Worm (Caenorhabditis elegans) whole organism, young adult: ENCODE measurements around the gene T09A12.1.

ENCODE experiments used
- B0035.1 ChIP-seq: sonication (generic microtip); optimal IDR thresholded peaks from 2 replicates; lab custom pipeline; 2016; ENCODE audit warnings: missing genetic modification characterization, mild to moderate bottlenecking, missing compliant biosample characterization, missing genotype, missing genetic modification reagents
- B0261.1 ChIP-seq: sonication (generic microtip); optimal IDR thresholded peaks from 2 replicates; lab custom pipeline; 2016; ENCODE audit warnings: mild to moderate bottlenecking, missing genetic modification characterization, moderate library complexity, missing compliant biosample characterization
- C17E4.6 ChIP-seq: fragments of 200-800 bp; sonication (Bioruptor generic); IDR thresholded peaks from 2 replicates; pipeline ENCODE4 v1.3.6; 2022; ENCODE audit warnings: missing genetic modification reagents, missing genetic modification characterization, missing compliant biosample characterization
- D2030.7 ChIP-seq: fragments of 200-800 bp; sonication (Bioruptor generic); IDR thresholded peaks from 2 replicates; pipeline ENCODE4 v1.3.6; 2022; ENCODE audit warnings: missing genetic modification reagents, missing genetic modification characterization, missing compliant biosample characterization
- F10E7.11 ChIP-seq: sonication (generic microtip); optimal IDR thresholded peaks from 2 replicates; lab custom pipeline; 2017; ENCODE audit warnings: mild to moderate bottlenecking, missing genetic modification characterization, moderate library complexity, missing compliant biosample characterization
- F49E8.2 ChIP-seq: sonication (generic microtip); optimal IDR thresholded peaks from 3 replicates; lab custom pipeline; 2017; ENCODE audit warnings: missing genetic modification characterization, mild to moderate bottlenecking, missing compliant biosample characterization, antibody characterized with exemption, moderate library complexity; ENCODE audit not compliant: insufficient read depth
- K11D2.4 ChIP-seq: fragments of 200-800 bp; sonication (Bioruptor generic); IDR thresholded peaks from 2 replicates; pipeline ENCODE4 v1.3.6; 2022; ENCODE audit warnings: missing genetic modification reagents, missing genetic modification characterization, missing compliant biosample characterization
- T26A5.8 ChIP-seq: sonication (generic microtip); optimal IDR thresholded peaks from 2 replicates; lab custom pipeline; 2016; ENCODE audit warnings: missing genetic modification characterization, missing compliant biosample characterization
- Y56A3A.18 ChIP-seq: fragments of 200-800 bp; sonication (Bioruptor generic); IDR thresholded peaks from 2 replicates; pipeline ENCODE4 v1.3.6; 2022; ENCODE audit warnings: missing genetic modification reagents, missing genetic modification characterization, missing compliant biosample characterization
- ZK185.1 ChIP-seq: sonication (generic microtip); optimal IDR thresholded peaks from 2 replicates; lab custom pipeline; 2016; ENCODE audit warnings: mild to moderate bottlenecking, missing genetic modification characterization, missing compliant biosample characterization; ENCODE audit not compliant: poor library complexity, severe bottlenecking
- akir-1 ChIP-seq: fragments of 200-800 bp; sonication (Bioruptor generic); optimal IDR thresholded peaks from 2 replicates; lab custom pipeline; 2018; ENCODE audit warnings: mild to moderate bottlenecking, missing genetic modification characterization, moderate library complexity, missing compliant biosample characterization
- ama-1 ChIP-seq, 3 experiments: fragments of 150-350 bp in 1 of 3; sonication (generic microtip) in 2 of 3; optimal IDR thresholded peaks; 2 replicates each; lab custom pipeline; 2014 to 2018; ENCODE audit warnings: missing biosample characterization in 2 of 3, missing genetic modification characterization in 2 of 3, missing genetic modification reagents in 2 of 3
- aptf-3 ChIP-seq: fragments of 200-800 bp; sonication (Bioruptor generic); IDR thresholded peaks from 2 replicates; pipeline ENCODE4 v1.3.6; 2022; ENCODE audit warnings: missing genetic modification characterization, missing compliant biosample characterization
- attf-3 ChIP-seq: fragments of 200-800 bp; sonication (Bioruptor generic); conservative IDR thresholded peaks from 2 replicates; pipeline ENCODE4 v1.3.6; 2022; ENCODE audit warnings: missing genetic modification reagents, missing genetic modification characterization, missing compliant biosample characterization
- chd-7 ChIP-seq: sonication (generic microtip); optimal IDR thresholded peaks from 2 replicates; lab custom pipeline; 2016; ENCODE audit warnings: mild to moderate bottlenecking, missing genetic modification characterization, moderate library complexity, missing compliant biosample characterization
- die-1 ChIP-seq: sonication (generic microtip); optimal IDR thresholded peaks from 2 replicates; lab custom pipeline; 2016; ENCODE audit warnings: missing genotype, mild to moderate bottlenecking, missing genetic modification characterization, missing compliant biosample characterization
- efl-1 ChIP-seq: fragments of 150-350 bp; optimal IDR thresholded peaks from 2 replicates; lab custom pipeline; 2014; ENCODE audit warnings: missing biosample characterization, missing genetic modification reagents, missing genetic modification characterization
- egl-18 ChIP-seq: fragments of 200-800 bp; sonication (Bioruptor generic); IDR thresholded peaks from 2 replicates; pipeline ENCODE4 v1.3.6; 2022; ENCODE audit warnings: missing genetic modification reagents, missing genetic modification characterization, missing compliant biosample characterization
- him-1 ChIP-seq: sonication (generic microtip); optimal IDR thresholded peaks from 2 replicates; lab custom pipeline; 2016; ENCODE audit warnings: missing genotype, missing genetic modification reagents, missing genetic modification characterization, missing compliant biosample characterization
- hmg-1.2 ChIP-seq: fragments of 200-800 bp; sonication (Bioruptor generic); IDR thresholded peaks from 2 replicates; pipeline ENCODE4 v1.3.6; 2022; ENCODE audit warnings: missing genetic modification reagents, missing genetic modification characterization, missing compliant biosample characterization
- hmg-20 ChIP-seq: fragments of 200-800 bp; sonication (Bioruptor generic); IDR thresholded peaks from 2 replicates; pipeline ENCODE4 v1.3.6; 2022; ENCODE audit warnings: missing genetic modification reagents, missing genetic modification characterization, missing compliant biosample characterization
- let-526 ChIP-seq: fragments of 200-800 bp; sonication (Bioruptor generic); IDR thresholded peaks from 2 replicates; pipeline ENCODE4 v1.3.6; 2022; ENCODE audit warnings: missing genetic modification reagents, missing genetic modification characterization, missing compliant biosample characterization
- lin-26 ChIP-seq: fragments of 200-800 bp; sonication (Bioruptor generic); IDR thresholded peaks from 2 replicates; pipeline ENCODE4 v1.3.6; 2022; ENCODE audit warnings: missing genetic modification reagents, missing genetic modification characterization, missing compliant biosample characterization
- lin-35 ChIP-seq, 3 experiments: fragments of 150-350 bp in 2 of 3; sonication (generic microtip) in 1 of 3; optimal IDR thresholded peaks; 2 replicates each; lab custom pipeline; 2014 to 2018; ENCODE audit warnings: missing biosample characterization in 3 of 3, missing genetic modification characterization in 3 of 3, missing genetic modification reagents in 3 of 3
- lin-54 ChIP-seq: fragments of 200-800 bp; sonication (Bioruptor generic); optimal IDR thresholded peaks from 2 replicates; lab custom pipeline; 2018; ENCODE audit warnings: mild to moderate bottlenecking, missing genetic modification characterization, missing compliant biosample characterization
- lsl-1 ChIP-seq: fragments of 200-800 bp; sonication (Bioruptor generic); optimal IDR thresholded peaks from 2 replicates; lab custom pipeline; 2018; ENCODE audit warnings: mild to moderate bottlenecking, missing genetic modification characterization, moderate library complexity, missing compliant biosample characterization
- lsy-27 ChIP-seq: sonication (generic microtip); optimal IDR thresholded peaks from 2 replicates; lab custom pipeline; 2017; ENCODE audit warnings: missing genetic modification characterization, mild to moderate bottlenecking, missing compliant biosample characterization, antibody characterized with exemption, missing genotype, borderline replicate concordance; ENCODE audit not compliant: insufficient read depth
- madf-10 ChIP-seq: sonication (generic microtip); optimal IDR thresholded peaks from 2 replicates; lab custom pipeline; 2016; ENCODE audit warnings: mild to moderate bottlenecking, missing genetic modification characterization, missing compliant biosample characterization
- madf-6 ChIP-seq: fragments of 200-800 bp; sonication (Bioruptor generic); IDR thresholded peaks from 2 replicates; pipeline ENCODE4 v1.3.6; 2022; ENCODE audit warnings: missing genetic modification reagents, missing genetic modification characterization, missing compliant biosample characterization
- mcd-1 ChIP-seq: fragments of 200-800 bp; sonication (Bioruptor generic); IDR thresholded peaks from 2 replicates; pipeline ENCODE4 v1.3.6; 2022; ENCODE audit warnings: missing genetic modification reagents, missing genetic modification characterization, missing compliant biosample characterization
- mes-4 ChIP-seq: sonication (generic microtip); optimal IDR thresholded peaks from 2 replicates; lab custom pipeline; 2016; ENCODE audit warnings: missing genotype, missing genetic modification characterization, missing compliant biosample characterization
- nhr-90 ChIP-seq: sonication (generic microtip); optimal IDR thresholded peaks from 2 replicates; lab custom pipeline; 2016; ENCODE audit warnings: missing genotype, mild to moderate bottlenecking, missing genetic modification characterization, missing compliant biosample characterization
- pbrm-1 ChIP-seq: fragments of 200-800 bp; sonication (Bioruptor generic); IDR thresholded peaks from 2 replicates; pipeline ENCODE4 v1.3.6; 2022; ENCODE audit warnings: missing genetic modification reagents, missing genetic modification characterization, missing compliant biosample characterization
- rpc-1 ChIP-seq, 2 experiments: fragments of 150-350 bp in 1 of 2; sonication (generic microtip) in 1 of 2; optimal IDR thresholded peaks; 2 replicates each; lab custom pipeline; 2014 to 2018; ENCODE audit warnings: missing biosample characterization in 1 of 2, missing genetic modification characterization in 1 of 2, missing genetic modification reagents in 1 of 2, missing genotype in 1 of 2
- sea-2 ChIP-seq: fragments of 200-800 bp; sonication (Bioruptor generic); IDR thresholded peaks from 2 replicates; pipeline ENCODE4 v1.3.6; 2022; ENCODE audit warnings: missing genetic modification characterization, missing compliant biosample characterization
- snpc-1.1 ChIP-seq: sonication (generic microtip); optimal IDR thresholded peaks from 2 replicates; lab custom pipeline; 2017; ENCODE audit warnings: missing genetic modification characterization, mild to moderate bottlenecking, missing compliant biosample characterization, antibody characterized with exemption, moderate library complexity, missing genotype, missing genetic modification reagents; ENCODE audit not compliant: insufficient read depth
- snpc-3.4 ChIP-seq: sonication (generic microtip); optimal IDR thresholded peaks from 2 replicates; lab custom pipeline; 2017; ENCODE audit warnings: missing genetic modification characterization, mild to moderate bottlenecking, missing compliant biosample characterization, antibody characterized with exemption, moderate library complexity, missing genotype, missing genetic modification reagents
- snpc-4 ChIP-seq, 5 experiments: fragments of 150-350 bp in 1 of 5; sonication (generic microtip) in 4 of 5; optimal IDR thresholded peaks; 2 replicates each; lab custom pipeline; 2014 to 2018; ENCODE audit warnings: missing genetic modification characterization in 5 of 5, missing biosample characterization in 3 of 5, antibody characterized with exemption in 2 of 5, mild to moderate bottlenecking in 2 of 5, missing compliant biosample characterization in 2 of 5, missing genotype in 2 of 5, moderate library complexity in 2 of 5, missing genetic modification reagents in 1 of 5
- tbp1 ChIP-seq: fragments of 200-800 bp; sonication (Bioruptor generic); optimal IDR thresholded peaks from 2 replicates; lab custom pipeline; 2018; ENCODE audit warnings: mild to moderate bottlenecking, missing genetic modification characterization, missing compliant biosample characterization
- unc-130 ChIP-seq: sonication (generic microtip); optimal IDR thresholded peaks from 2 replicates; lab custom pipeline; 2016; ENCODE audit warnings: missing genetic modification reagents, missing genetic modification characterization, missing compliant biosample characterization
- unc-62 ChIP-seq: fragments of 150-350 bp; optimal IDR thresholded peaks from 2 replicates; lab custom pipeline; 2014; ENCODE audit warnings: missing biosample characterization, missing genetic modification reagents, missing genetic modification characterization
- ztf-18 ChIP-seq: sonication (generic microtip); optimal IDR thresholded peaks from 2 replicates; lab custom pipeline; 2016; ENCODE audit warnings: missing genotype, mild to moderate bottlenecking, missing genetic modification characterization, missing compliant biosample characterization
- ztf-25 ChIP-seq: fragments of 200-800 bp; sonication (Bioruptor generic); IDR thresholded peaks from 2 replicates; pipeline ENCODE4 v1.3.6; 2022; ENCODE audit warnings: missing genetic modification reagents, missing genetic modification characterization, missing compliant biosample characterization
- ztf-28 ChIP-seq: fragments of 200-800 bp; sonication (Bioruptor generic); IDR thresholded peaks from 2 replicates; pipeline ENCODE4 v1.3.6; 2022; ENCODE audit warnings: missing genetic modification reagents, missing genetic modification characterization, missing compliant biosample characterization
- ztf-3 ChIP-seq: fragments of 200-800 bp; sonication (Bioruptor generic); optimal IDR thresholded peaks from 2 replicates; lab custom pipeline; 2018; ENCODE audit warnings: mild to moderate bottlenecking, missing genetic modification characterization, missing compliant biosample characterization

Gene T09A12.1

DNA sequence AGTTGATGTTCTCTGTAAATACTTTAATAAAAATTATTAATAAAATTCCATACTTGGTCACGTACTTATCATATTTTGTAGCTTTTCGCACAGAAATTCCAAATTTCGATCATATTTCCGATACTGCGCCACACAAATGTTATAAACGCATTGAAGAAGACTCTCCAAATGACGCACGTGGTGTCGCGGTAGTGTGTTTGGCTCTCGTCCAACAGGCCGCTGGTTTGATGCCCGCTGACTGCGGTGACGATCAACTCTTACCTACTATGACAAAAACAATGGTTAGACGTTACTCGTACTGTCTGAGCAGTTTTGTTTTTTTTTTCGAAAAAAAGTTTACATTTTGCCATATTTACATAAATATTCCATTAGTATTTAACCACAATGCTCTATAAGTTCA is 8.6 kb downstream of the T09A12.1 start (continued):
- peak; percentile 72 for TF ChIP-seq snpc-1.1 (tag; lab: Kevin White, UChicago)
- TF ChIP-seq ama-1 (optimal IDR thresholded peaks at IDR 0.05; lab: Kevin White, UChicago): no peak
- TF ChIP-seq ama-1 (GFP tag; optimal IDR thresholded peaks at IDR 0.05; lab: Kevin White, UChicago): peak; percentile 69 to 96
- TF ChIP-seq akir-1 (GFP tag; lab: Kevin White, UChicago): peak; percentile 19
- no peak for TF ChIP-seq unc-62 (GFP tag; lab: Kevin White, UChicago)
- peak; percentile 97 for TF ChIP-seq lin-26 (GFP tag; lab: Robert Waterston, UW)
- peak; percentile 70 for TF ChIP-seq lin-54 (GFP tag; lab: Kevin White, UChicago)
- TF ChIP-seq B0035.1 (tag; lab: Kevin White, UChicago): peak; percentile 55
- peak; percentile 77 for TF ChIP-seq unc-130 (GFP tag; lab: Kevin White, UChicago)
- peak; percentile 56; the same call in 1 of the 2 replicates for TF ChIP-seq K11D2.4
- TF ChIP-seq madf-10 (tag; lab: Kevin White, UChicago): peak; percentile 85
- TF ChIP-seq chd-7 (tag; lab: Kevin White, UChicago): no peak
- TF ChIP-seq nhr-90 (tag; lab: Kevin White, UChicago): peak; percentile 96
- TF ChIP-seq aptf-3 (GFP tag; lab: Robert Waterston, UW): no peak; the same call in 1 of the 2 replicates
- TF ChIP-seq snpc-4 (GFP tag; optimal IDR thresholded peaks at IDR 0.05; lab: Kevin White, UChicago): peak; percentile 82
- TF ChIP-seq snpc-4 (tag; optimal IDR thresholded peaks at IDR 0.05; lab: Kevin White, UChicago): peak; percentile 37 to 82 (median 66)
- TF ChIP-seq sea-2 (GFP tag; lab: Robert Waterston, UW): no peak
- TF ChIP-seq F49E8.2: peak; percentile 88
- peak; percentile 78 for TF ChIP-seq ZK185.1
- peak; percentile 98 for TF ChIP-seq him-1
- TF ChIP-seq madf-6 (GFP tag; lab: Robert Waterston, UW): no peak; the same call in 1 of the 2 replicates
- TF ChIP-seq lsy-27 (tag; lab: Kevin White, UChicago): peak; percentile 35
- TF ChIP-seq C17E4.6: 0 out of 2 replicates have a peak, but pooled peaks have one; percentile 50
- peak; percentile 95 for TF ChIP-seq die-1 (tag; lab: Kevin White, UChicago)
- TF ChIP-seq hmg-20 (GFP tag; lab: Robert Waterston, UW): no peak; the same call in 1 of the 2 replicates
- TF ChIP-seq Y56A3A.18 (GFP tag; lab: Robert Waterston, UW): peak; percentile 67; the same call in 1 of the 2 replicates
- peak; percentile 60 for TF ChIP-seq lsl-1 (GFP tag; lab: Kevin White, UChicago)
- peak; percentile 94 for TF ChIP-seq rpc-1 (optimal IDR thresholded peaks at IDR 0.05; lab: Kevin White, UChicago)
- peak; percentile 99 for TF ChIP-seq rpc-1 (tag; optimal IDR thresholded peaks at IDR 0.05; lab: Kevin White, UChicago)
- TF ChIP-seq attf-3 (GFP tag; lab: Robert Waterston, UW): peak; percentile 47; the same call in 1 of the 2 replicates
- TF ChIP-seq ztf-18 (tag; lab: Kevin White, UChicago): peak; percentile 80
- peak; percentile 66; the same call in 1 of the 2 replicates for TF ChIP-seq let-526
- peak; percentile 85 for TF ChIP-seq mes-4 (tag; lab: Kevin White, UChicago)
- no peak for TF ChIP-seq ztf-3 (GFP tag; lab: Kevin White, UChicago)
- TF ChIP-seq egl-18 (GFP tag; lab: Robert Waterston, UW): no peak
- peak; percentile 81 for TF ChIP-seq F10E7.11 (tag; lab: Kevin White, UChicago)
- peak in 1 of 3 experiments; percentile 75 for TF ChIP-seq lin-35 (GFP tag; optimal IDR thresholded peaks at IDR 0.05; lab: Kevin White, UChicago)
- TF ChIP-seq efl-1 (GFP tag; lab: Kevin White, UChicago): peak; percentile 7
- peak; percentile 71 for TF ChIP-seq hmg-1.2
- TF ChIP-seq T26A5.8 (tag; lab: Kevin White, UChicago): peak; percentile 68
- peak; percentile 100 for TF ChIP-seq tbp1 (GFP tag; lab: Kevin White, UChicago)
- TF ChIP-seq D2030.7: peak; percentile 77
- TF ChIP-seq snpc-3.4 (tag; lab: Kevin White, UChicago): peak; percentile 69
- peak; percentile 79 for TF ChIP-seq pbrm-1 (GFP tag; lab: Robert Waterston, UW)
- TF ChIP-seq mcd-1 (GFP tag; lab: Robert Waterston, UW): no peak; the same call in 1 of the 2 replicates
- peak; percentile 67; the same call in 1 of the 2 replicates for TF ChIP-seq ztf-28 (GFP tag; lab: Robert Waterston, UW)
- peak; percentile 91 for TF ChIP-seq B0261.1 (tag; lab: Kevin White, UChicago)
- TF ChIP-seq ztf-25 (GFP tag; lab: Robert Waterston, UW): peak; percentile 88; the same call in 1 of the 2 replicates
